Worm (Caenorhabditis elegans): ENCODE data around the gene B0252.3.

DNA sequence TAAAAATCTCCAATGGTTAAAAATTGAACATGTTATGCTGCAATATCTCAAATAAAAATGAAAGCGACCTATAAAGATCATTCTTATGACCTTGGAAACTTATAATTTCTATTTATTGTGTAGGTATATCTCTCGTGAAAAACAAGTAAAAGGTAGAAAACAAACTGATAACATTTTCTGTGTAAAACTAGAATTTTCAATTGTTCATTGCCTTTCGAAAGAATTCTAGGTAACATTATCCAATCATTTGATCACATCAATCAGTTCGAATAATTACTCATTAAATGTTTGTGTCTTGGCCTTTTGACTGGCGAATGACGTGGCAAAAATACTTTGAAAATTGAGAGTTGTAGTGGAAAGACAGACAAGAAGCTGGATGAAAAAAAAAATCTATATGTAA is 29.7 kb downstream of the B0252.3 start:
- TF ChIP-seq him-1 (tag; optimal IDR thresholded peaks at IDR 0.05) (no peak), W03F9.2 (tag; optimal IDR thresholded peaks at IDR 0.05) (no peak)
